Fruit fly (Drosophila melanogaster) whole organism, embryonic: ENCODE results near the gene CG17105.

Source experiments
- Atf6 ChIP-seq: fragments of 200-800 bp; sonication (Bioruptor generic); IDR thresholded peaks from 2 replicates; pipeline ENCODE4 v1.3.6; 2022; ENCODE audit warnings: missing biosample characterization, missing genetic modification characterization
- CG10147 ChIP-seq: fragments of 200-800 bp; sonication (Bioruptor generic); optimal IDR thresholded peaks from 2 replicates; lab custom pipeline; 2019; ENCODE audit warnings: missing biosample characterization, mild to moderate bottlenecking, missing genetic modification characterization, moderate library complexity
- CG10209 ChIP-seq: fragments of 200-800 bp; sonication (Bioruptor generic); optimal IDR thresholded peaks from 3 replicates; lab custom pipeline; 2017; ENCODE audit warnings: missing biosample characterization, mild to moderate bottlenecking, missing genetic modification characterization, missing genetic modification reagents
- CG10321 ChIP-seq: fragments of 200-800 bp; sonication (Bioruptor generic); IDR thresholded peaks from 2 replicates; pipeline ENCODE4 v1.3.6; 2022; ENCODE audit warnings: missing biosample characterization, missing genetic modification characterization
- CG10366 ChIP-seq: fragments of 200-800 bp; sonication (Bioruptor generic); IDR thresholded peaks from 2 replicates; pipeline ENCODE4 v1.3.6; 2022; ENCODE audit warnings: missing biosample characterization, missing genetic modification characterization
- CG12659 ChIP-seq: fragments of 200-800 bp; sonication (Bioruptor generic); optimal IDR thresholded peaks from 3 replicates; lab custom pipeline; 2017; ENCODE audit warnings: mild to moderate bottlenecking, missing biosample characterization, missing genetic modification reagents, missing genetic modification characterization
- CG14441 ChIP-seq: fragments of 200-800 bp; sonication (Bioruptor generic); IDR thresholded peaks from 2 replicates; pipeline ENCODE4 v1.3.6; 2022; ENCODE audit warnings: missing biosample characterization, missing genetic modification characterization
- CG1603 ChIP-seq: fragments of 200-800 bp; sonication (Bioruptor generic); optimal IDR thresholded peaks from 2 replicates; lab custom pipeline; 2019; ENCODE audit warnings: missing biosample characterization, mild to moderate bottlenecking, missing genetic modification characterization, moderate library complexity
- CG17361 ChIP-seq: fragments of 200-800 bp; sonication (Bioruptor generic); IDR thresholded peaks from 3 replicates; pipeline ENCODE4 v1.3.6; 2022; ENCODE audit warnings: missing biosample characterization, missing genetic modification characterization
- CG17802 ChIP-seq: fragments of 200-800 bp; sonication (Bioruptor generic); optimal IDR thresholded peaks from 2 replicates; lab custom pipeline; 2018; ENCODE audit warnings: missing biosample characterization, mild to moderate bottlenecking, missing genetic modification characterization, moderate library complexity
- CG18599 ChIP-seq: fragments of 200-800 bp; sonication (Bioruptor generic); optimal IDR thresholded peaks from 3 replicates; lab custom pipeline; 2017; ENCODE audit warnings: missing biosample characterization, missing genetic modification characterization, mild to moderate bottlenecking, moderate library complexity, missing genetic modification reagents
- CG18764 ChIP-seq: fragments of 200-800 bp; sonication (Bioruptor generic); optimal IDR thresholded peaks from 3 replicates; lab custom pipeline; 2016; ENCODE audit warnings: missing biosample characterization, missing genetic modification characterization
- CG2116 ChIP-seq: fragments of 200-800 bp; sonication (Bioruptor generic); optimal IDR thresholded peaks from 3 replicates; lab custom pipeline; 2018; ENCODE audit warnings: missing biosample characterization, mild to moderate bottlenecking, missing genetic modification characterization
- CG2202 ChIP-seq: fragments of 200-800 bp; sonication (Bioruptor generic); optimal IDR thresholded peaks from 2 replicates; lab custom pipeline; 2018; ENCODE audit warnings: missing biosample characterization, mild to moderate bottlenecking, missing genetic modification characterization
- CG30020 ChIP-seq: fragments of 200-800 bp; optimal IDR thresholded peaks from 2 replicates; lab custom pipeline; 2019; ENCODE audit warnings: missing biosample characterization, mild to moderate bottlenecking, missing genetic modification characterization, moderate library complexity
- CG3995 ChIP-seq: fragments of 200-800 bp; sonication (Bioruptor generic); optimal IDR thresholded peaks from 3 replicates; lab custom pipeline; 2016; ENCODE audit warnings: missing biosample characterization, missing genetic modification characterization
- CG5180 ChIP-seq: fragments of 200-800 bp; sonication (Bioruptor generic); optimal IDR thresholded peaks from 3 replicates; lab custom pipeline; 2017; ENCODE audit warnings: missing biosample characterization, missing genetic modification characterization, mild to moderate bottlenecking, moderate library complexity, missing genetic modification reagents
- CG7928 ChIP-seq: fragments of 200-800 bp; sonication (Bioruptor generic); optimal IDR thresholded peaks from 2 replicates; lab custom pipeline; 2017; ENCODE audit warnings: missing biosample characterization, mild to moderate bottlenecking, missing genetic modification characterization
- CG8089 ChIP-seq: fragments of 200-800 bp; sonication (Bioruptor generic); optimal IDR thresholded peaks from 3 replicates; lab custom pipeline; 2016; ENCODE audit warnings: missing biosample characterization, missing genetic modification characterization
- CG8765 ChIP-seq: fragments of 200-800 bp; sonication (Bioruptor generic); IDR thresholded peaks from 2 replicates; pipeline ENCODE4 v1.3.6; 2022; ENCODE audit warnings: missing biosample characterization, missing genetic modification characterization
- CG8924 ChIP-seq: fragments of 200-800 bp; optimal IDR thresholded peaks from 3 replicates; lab custom pipeline; 2019; ENCODE audit warnings: missing biosample characterization, mild to moderate bottlenecking, missing genetic modification characterization, moderate library complexity
- Camta ChIP-seq: fragments of 200-800 bp; sonication (Bioruptor generic); optimal IDR thresholded peaks from 2 replicates; lab custom pipeline; 2016; ENCODE audit warnings: missing biosample characterization, missing genetic modification characterization
- Dip3 ChIP-seq: fragments of 200-800 bp; sonication (Bioruptor generic); optimal IDR thresholded peaks from 3 replicates; lab custom pipeline; 2016; ENCODE audit warnings: missing biosample characterization, missing genetic modification characterization
- H15 ChIP-seq: fragments of 200-800 bp; sonication (Bioruptor generic); IDR thresholded peaks from 3 replicates; pipeline ENCODE4 v1.3.6; 2022; ENCODE audit warnings: missing biosample characterization, missing genetic modification characterization
- Hmx ChIP-seq: fragments of 200-800 bp; sonication (Bioruptor generic); optimal IDR thresholded peaks from 2 replicates; lab custom pipeline; 2016; ENCODE audit warnings: missing biosample characterization, missing genetic modification characterization
- Lim3 ChIP-seq: fragments of 200-800 bp; sonication (Bioruptor generic); IDR thresholded peaks from 2 replicates; pipeline ENCODE4 v1.3.6; 2022; ENCODE audit warnings: missing biosample characterization, missing genetic modification characterization
- Lpt ChIP-seq: fragments of >200 bp; optimal IDR thresholded peaks from 2 replicates; lab custom pipeline; 2018; ENCODE audit warnings: missing biosample characterization, missing genetic modification characterization
- PHDP ChIP-seq: fragments of 200-800 bp; sonication (Bioruptor generic); optimal IDR thresholded peaks from 3 replicates; lab custom pipeline; 2018; ENCODE audit warnings: missing biosample characterization, mild to moderate bottlenecking, missing genetic modification characterization, moderate library complexity
- Scr ChIP-seq: fragments of 200-800 bp; sonication (Bioruptor generic); IDR thresholded peaks from 2 replicates; pipeline ENCODE4 v1.3.6; 2022; ENCODE audit warnings: missing biosample characterization, missing genetic modification characterization; ENCODE audit not compliant: partially characterized antibody
- Six4 ChIP-seq: fragments of 200-800 bp; sonication (Bioruptor generic); optimal IDR thresholded peaks from 2 replicates; lab custom pipeline; 2016; ENCODE audit warnings: missing biosample characterization, missing genetic modification characterization
- Sox100B ChIP-seq: fragments of 200-800 bp; sonication (Bioruptor generic); optimal IDR thresholded peaks from 3 replicates; lab custom pipeline; 2018; ENCODE audit warnings: missing biosample characterization, mild to moderate bottlenecking, missing genetic modification characterization
- Sry-δ ChIP-seq: fragments of 200-800 bp; sonication (Bioruptor generic); optimal IDR thresholded peaks from 2 replicates; lab custom pipeline; 2016; ENCODE audit warnings: missing biosample characterization, missing genetic modification characterization
- Trl ChIP-seq, 3 experiments: fragments of >200 bp in 2 of 3; fragments of 200-800 bp in 1 of 3; sonication (Bioruptor generic) in 1 of 3; optimal IDR thresholded peaks; 2 replicates in 1 of 3; 3 replicates in 2 of 3; lab custom pipeline; 2016 to 2017; ENCODE audit warnings: missing biosample characterization in 1 of 3, missing genetic modification characterization in 1 of 3
- ac ChIP-seq: fragments of 200-800 bp; sonication (Bioruptor generic); optimal IDR thresholded peaks from 3 replicates; lab custom pipeline; 2017; ENCODE audit warnings: missing biosample characterization, mild to moderate bottlenecking, missing genetic modification characterization
- al ChIP-seq: fragments of 200-800 bp; sonication (Bioruptor generic); IDR thresholded peaks from 2 replicates; pipeline ENCODE4 v1.3.6; 2022; ENCODE audit warnings: missing biosample characterization, missing genetic modification characterization
- ara ChIP-seq: fragments of 200-800 bp; sonication (Bioruptor generic); IDR thresholded peaks from 2 replicates; pipeline ENCODE4 v1.3.6; 2022; ENCODE audit warnings: missing biosample characterization, missing genetic modification characterization
- bbx ChIP-seq: fragments of 200-800 bp; sonication (Bioruptor generic); IDR thresholded peaks from 2 replicates; pipeline ENCODE4 v1.3.6; 2022; ENCODE audit warnings: missing biosample characterization, missing genetic modification characterization; ENCODE audit not compliant: partially characterized antibody
- corto ChIP-seq: fragments of 200-800 bp; sonication (Bioruptor generic); optimal IDR thresholded peaks from 2 replicates; lab custom pipeline; 2016; ENCODE audit warnings: missing biosample characterization, mild to moderate bottlenecking, missing genetic modification characterization, moderate library complexity
- crol ChIP-seq: fragments of 200-800 bp; sonication (Bioruptor generic); IDR thresholded peaks from 2 replicates; pipeline ENCODE4 v1.3.6; 2022; ENCODE audit warnings: missing biosample characterization, missing genetic modification characterization
- fd96Cb ChIP-seq: fragments of 200-800 bp; sonication (Bioruptor generic); optimal IDR thresholded peaks from 2 replicates; lab custom pipeline; 2018; ENCODE audit warnings: missing biosample characterization, mild to moderate bottlenecking, missing genetic modification characterization, moderate library complexity
- grau ChIP-seq: fragments of 200-800 bp; optimal IDR thresholded peaks from 3 replicates; lab custom pipeline; 2019; ENCODE audit warnings: missing biosample characterization, mild to moderate bottlenecking, missing genetic modification characterization, moderate library complexity
- grn ChIP-seq: fragments of 200-800 bp; sonication (Bioruptor generic); optimal IDR thresholded peaks from 3 replicates; lab custom pipeline; 2017; ENCODE audit warnings: missing biosample characterization, missing genetic modification characterization
- kah ChIP-seq: fragments of 200-800 bp; sonication (Bioruptor generic); optimal IDR thresholded peaks from 2 replicates; lab custom pipeline; 2018; ENCODE audit warnings: missing biosample characterization, mild to moderate bottlenecking, missing genetic modification characterization
- luna ChIP-seq: fragments of 200-800 bp; sonication (Bioruptor generic); optimal IDR thresholded peaks from 2 replicates; lab custom pipeline; 2016; ENCODE audit warnings: missing biosample characterization, missing genetic modification characterization
- nerfin-1 ChIP-seq: fragments of 200-800 bp; sonication (Bioruptor generic); optimal IDR thresholded peaks from 3 replicates; lab custom pipeline; 2019; ENCODE audit warnings: missing biosample characterization, mild to moderate bottlenecking, missing genetic modification characterization, moderate library complexity
- org-1 ChIP-seq: fragments of 200-800 bp; sonication (Bioruptor generic); optimal IDR thresholded peaks from 2 replicates; lab custom pipeline; 2017; ENCODE audit warnings: missing biosample characterization, missing genetic modification characterization
- phol ChIP-seq: fragments of 200-800 bp; sonication (Bioruptor generic); optimal IDR thresholded peaks from 3 replicates; lab custom pipeline; 2018; ENCODE audit warnings: missing biosample characterization, mild to moderate bottlenecking, missing genetic modification characterization, moderate library complexity
- pita ChIP-seq: fragments of 200-800 bp; sonication (Bioruptor generic); optimal IDR thresholded peaks from 2 replicates; lab custom pipeline; 2017; ENCODE audit warnings: missing biosample characterization, mild to moderate bottlenecking, missing genetic modification characterization
- scrt ChIP-seq: fragments of 200-800 bp; sonication (Bioruptor generic); optimal IDR thresholded peaks from 2 replicates; lab custom pipeline; 2018; ENCODE audit warnings: missing biosample characterization, mild to moderate bottlenecking, missing genetic modification characterization, moderate library complexity
- sd ChIP-seq: fragments of 200-800 bp; sonication (Bioruptor generic); optimal IDR thresholded peaks from 3 replicates; lab custom pipeline; 2018; ENCODE audit warnings: missing biosample characterization, mild to moderate bottlenecking, missing genetic modification characterization, moderate library complexity
- sim ChIP-seq: fragments of 200-800 bp; sonication (Bioruptor generic); IDR thresholded peaks from 2 replicates; pipeline ENCODE4 v1.3.6; 2022; ENCODE audit warnings: missing biosample characterization, missing genetic modification characterization
- sug ChIP-seq: fragments of 200-800 bp; optimal IDR thresholded peaks from 2 replicates; lab custom pipeline; 2019; ENCODE audit warnings: missing biosample characterization, mild to moderate bottlenecking, missing genetic modification characterization, moderate library complexity

Gene CG17105

DNA sequence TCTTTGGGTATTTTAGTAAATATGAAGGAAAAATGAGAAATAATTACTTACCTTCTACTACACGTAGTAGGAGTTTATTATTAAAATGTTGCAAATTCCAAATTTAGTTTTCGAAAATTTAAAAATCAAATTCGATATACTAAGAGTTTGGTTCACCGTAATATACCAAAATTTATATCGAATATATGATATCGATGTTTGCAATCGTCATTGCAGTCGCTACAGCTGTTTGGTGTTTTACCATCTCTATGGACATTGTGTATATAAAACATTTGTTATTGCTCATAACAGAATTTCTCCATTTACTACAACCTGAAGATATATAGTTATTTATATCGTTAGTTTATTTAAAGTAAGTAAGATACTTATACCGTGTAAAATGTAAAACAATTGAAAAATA is 47.9 kb downstream of the CG17105 start, which contains the start of gene CG6443 (continued):
- TF ChIP-seq CG12659 (GFP tag; lab: Kevin White, UChicago), result peak; percentile 56
- no peak for TF ChIP-seq sd
- TF ChIP-seq CG17802, result no peak
- no peak for TF ChIP-seq pita (GFP tag; lab: Kevin White, UChicago)
- no peak for TF ChIP-seq kah (GFP tag; lab: Kevin White, UChicago)
- peak; percentile 76 for TF ChIP-seq Scr
- no peak for TF ChIP-seq corto
- no peak for TF ChIP-seq Trl (optimal IDR thresholded peaks at IDR 0.05; lab: Kevin White, UChicago)
- TF ChIP-seq Trl (GFP tag; optimal IDR thresholded peaks at IDR 0.05; lab: Kevin White, UChicago), result no peak
- no peak for TF ChIP-seq CG2202
- TF ChIP-seq ac (GFP tag; lab: Kevin White, UChicago), result no peak
- no peak for TF ChIP-seq Sox100B (GFP tag; lab: Kevin White, UChicago)
- TF ChIP-seq CG18599, result no peak
- no peak for TF ChIP-seq Camta (GFP tag; lab: Kevin White, UChicago)
- TF ChIP-seq sim, result no peak
- no peak for TF ChIP-seq PHDP (tag; lab: Kevin White, UChicago)
- TF ChIP-seq CG10366 (GFP tag; lab: Robert Waterston, UW), result no peak
- TF ChIP-seq CG8765 (GFP tag; lab: Robert Waterston, UW), result no peak
- TF ChIP-seq Sry-δ (GFP tag; lab: Kevin White, UChicago), result peak; percentile 90
- TF ChIP-seq Atf6, result no peak
- TF ChIP-seq CG10321 (GFP tag; lab: Robert Waterston, UW), result no peak
- peak; percentile 38 for TF ChIP-seq CG30020 (tag; lab: Kevin White, UChicago)
- no peak for TF ChIP-seq grau
- TF ChIP-seq CG8924 (tag; lab: Kevin White, UChicago), result no peak
- no peak for TF ChIP-seq Six4 (GFP tag; lab: Kevin White, UChicago)
- no peak for TF ChIP-seq al (GFP tag; lab: Robert Waterston, UW)
- TF ChIP-seq CG2116 (GFP tag; lab: Kevin White, UChicago), result peak; percentile 73
- no peak for TF ChIP-seq fd96Cb (tag; lab: Kevin White, UChicago)
- TF ChIP-seq CG3995 (GFP tag; lab: Kevin White, UChicago), result no peak
- TF ChIP-seq CG10209 (GFP tag; lab: Kevin White, UChicago), result no peak
- TF ChIP-seq ara (GFP tag; lab: Robert Waterston, UW), result no peak
- TF ChIP-seq org-1 (GFP tag; lab: Kevin White, UChicago), result no peak
- no peak for TF ChIP-seq CG7928 (GFP tag; lab: Kevin White, UChicago)
- TF ChIP-seq Lim3 (GFP tag; lab: Robert Waterston, UW), result no peak
- TF ChIP-seq CG8089, result no peak
- no peak for TF ChIP-seq nerfin-1 (tag; lab: Kevin White, UChicago)
- TF ChIP-seq phol (tag; lab: Kevin White, UChicago), result peak; percentile 9
- TF ChIP-seq Lpt, result no peak
- TF ChIP-seq CG5180 (GFP tag; lab: Kevin White, UChicago), result no peak
- no peak for TF ChIP-seq CG17361 (GFP tag; lab: Robert Waterston, UW)
- TF ChIP-seq CG1603 (tag; lab: Kevin White, UChicago), result peak; percentile 27
- peak; percentile 68 for TF ChIP-seq bbx (GFP tag; lab: Robert Waterston, UW)
- no peak for TF ChIP-seq CG18764 (GFP tag; lab: Kevin White, UChicago)
- no peak for TF ChIP-seq scrt (GFP tag; lab: Kevin White, UChicago)
- no peak for TF ChIP-seq crol (GFP tag; lab: Robert Waterston, UW)
- TF ChIP-seq H15 (GFP tag; lab: Robert Waterston, UW), result no peak
- no peak for TF ChIP-seq CG14441 (GFP tag; lab: Robert Waterston, UW)
- TF ChIP-seq sug (tag; lab: Kevin White, UChicago), result no peak
- TF ChIP-seq Hmx (GFP tag; lab: Kevin White, UChicago), result no peak
- TF ChIP-seq Dip3 (GFP tag; lab: Kevin White, UChicago), result no peak
- no peak for TF ChIP-seq grn (GFP tag; lab: Kevin White, UChicago)
- TF ChIP-seq luna (GFP tag; lab: Kevin White, UChicago), result no peak
- no peak for TF ChIP-seq CG10147 (GFP tag; lab: Kevin White, UChicago)
